Fruit fly (Drosophila melanogaster) whole organism, embryonic: ENCODE measurements around the gene CG7806.

Experiments
- B-H1 ChIP-seq: fragments of 200-800 bp; sonication (Bioruptor generic); IDR thresholded peaks from 3 replicates; pipeline ENCODE4 v1.3.6; 2022; ENCODE audit warnings: missing biosample characterization, missing genetic modification characterization
- B-H2 ChIP-seq: fragments of 200-800 bp; sonication (Bioruptor generic); optimal IDR thresholded peaks from 2 replicates; lab custom pipeline; 2018; ENCODE audit warnings: missing biosample characterization, mild to moderate bottlenecking, missing genetic modification characterization
- CG12942 ChIP-seq: fragments of 200-800 bp; sonication (Bioruptor generic); optimal IDR thresholded peaks from 3 replicates; lab custom pipeline; 2016; ENCODE audit warnings: missing biosample characterization, missing genetic modification characterization
- CG14014 ChIP-seq: fragments of 200-800 bp; sonication (Bioruptor generic); IDR thresholded peaks from 2 replicates; pipeline ENCODE4 v1.3.6; 2022; ENCODE audit warnings: missing biosample characterization, missing genetic modification characterization
- CG15269 ChIP-seq: fragments of 200-800 bp; sonication (Bioruptor generic); optimal IDR thresholded peaks from 2 replicates; lab custom pipeline; 2018; ENCODE audit warnings: missing biosample characterization, mild to moderate bottlenecking, missing genetic modification characterization, moderate library complexity
- CG2129 ChIP-seq: fragments of 200-800 bp; sonication (Bioruptor generic); IDR thresholded peaks from 2 replicates; pipeline ENCODE4 v1.3.6; 2022; ENCODE audit warnings: missing biosample characterization, missing genetic modification characterization; ENCODE audit not compliant: partially characterized antibody
- CG2875 ChIP-seq: fragments of 200-800 bp; sonication (Bioruptor generic); optimal IDR thresholded peaks from 2 replicates; lab custom pipeline; 2017; ENCODE audit warnings: missing biosample characterization, mild to moderate bottlenecking, missing genetic modification characterization, missing genetic modification reagents
- CG2889 ChIP-seq: fragments of 200-800 bp; sonication (Bioruptor generic); IDR thresholded peaks from 3 replicates; pipeline ENCODE4 v1.3.6; 2022; ENCODE audit warnings: missing biosample characterization, missing genetic modification characterization
- CG3163 ChIP-seq: fragments of 200-800 bp; sonication (Bioruptor generic); optimal IDR thresholded peaks from 3 replicates; lab custom pipeline; 2016; ENCODE audit warnings: missing biosample characterization, missing genetic modification characterization
- CG32772 ChIP-seq: fragments of 200-800 bp; sonication (Bioruptor generic); IDR thresholded peaks from 2 replicates; pipeline ENCODE4 v1.3.6; 2022; ENCODE audit warnings: missing biosample characterization, missing genetic modification characterization
- CG33213 ChIP-seq: fragments of 200-800 bp; sonication (Bioruptor generic); optimal IDR thresholded peaks from 3 replicates; lab custom pipeline; 2016; ENCODE audit warnings: missing biosample characterization, missing genetic modification characterization
- CG8924 ChIP-seq: fragments of 200-800 bp; optimal IDR thresholded peaks from 3 replicates; lab custom pipeline; 2019; ENCODE audit warnings: missing biosample characterization, mild to moderate bottlenecking, missing genetic modification characterization, moderate library complexity
- CG9609 ChIP-seq: fragments of 200-800 bp; sonication (Bioruptor generic); optimal IDR thresholded peaks from 3 replicates; lab custom pipeline; 2016; ENCODE audit warnings: missing biosample characterization, missing genetic modification characterization
- CG9876 ChIP-seq: fragments of 200-800 bp; sonication (Bioruptor generic); optimal IDR thresholded peaks from 2 replicates; lab custom pipeline; 2016; ENCODE audit warnings: missing biosample characterization, missing genetic modification characterization
- Dip3 ChIP-seq: fragments of 200-800 bp; sonication (Bioruptor generic); optimal IDR thresholded peaks from 3 replicates; lab custom pipeline; 2016; ENCODE audit warnings: missing biosample characterization, missing genetic modification characterization
- GATAe ChIP-seq: fragments of 200-800 bp; sonication (Bioruptor generic); conservative IDR thresholded peaks from 2 replicates; pipeline ENCODE4 v1.3.6; 2022; ENCODE audit warnings: missing biosample characterization, missing genetic modification characterization
- Gsc ChIP-seq: fragments of 200-800 bp; sonication (Bioruptor generic); IDR thresholded peaks from 2 replicates; pipeline ENCODE4 v1.3.6; 2022; ENCODE audit warnings: missing biosample characterization, missing genetic modification characterization
- H15 ChIP-seq: fragments of 200-800 bp; sonication (Bioruptor generic); IDR thresholded peaks from 3 replicates; pipeline ENCODE4 v1.3.6; 2022; ENCODE audit warnings: missing biosample characterization, missing genetic modification characterization
- Lim3 ChIP-seq: fragments of 200-800 bp; sonication (Bioruptor generic); IDR thresholded peaks from 2 replicates; pipeline ENCODE4 v1.3.6; 2022; ENCODE audit warnings: missing biosample characterization, missing genetic modification characterization
- MBD-R2 ChIP-seq: fragments of 200-800 bp; sonication (Bioruptor generic); IDR thresholded peaks from 2 replicates; pipeline ENCODE4 v1.3.6; 2022; ENCODE audit warnings: missing biosample characterization, missing genetic modification characterization
- MESR4 ChIP-seq: fragments of 200-800 bp; sonication (Bioruptor generic); optimal IDR thresholded peaks from 2 replicates; lab custom pipeline; 2018; ENCODE audit warnings: missing biosample characterization, mild to moderate bottlenecking, missing genetic modification characterization, moderate library complexity
- Max ChIP-seq: fragments of 200-800 bp; sonication (Bioruptor generic); optimal IDR thresholded peaks from 2 replicates; lab custom pipeline; 2016; ENCODE audit warnings: missing biosample characterization, mild to moderate bottlenecking, missing genetic modification characterization
- Pdp1 ChIP-seq, 2 experiments: fragments of 200-800 bp; sonication (Bioruptor generic); optimal IDR thresholded peaks; 3 replicates each; lab custom pipeline; 2016; ENCODE audit warnings: missing biosample characterization in 2 of 2, missing genetic modification characterization in 2 of 2, mild to moderate bottlenecking in 1 of 2, moderate library complexity in 1 of 2
- Rfx ChIP-seq: fragments of 200-800 bp; sonication (Bioruptor generic); IDR thresholded peaks from 2 replicates; pipeline ENCODE4 v1.3.6; 2022; ENCODE audit warnings: missing biosample characterization, missing genetic modification characterization
- caup ChIP-seq: fragments of 200-800 bp; sonication (Bioruptor generic); optimal IDR thresholded peaks from 3 replicates; lab custom pipeline; 2017; ENCODE audit warnings: missing biosample characterization, mild to moderate bottlenecking, missing genetic modification characterization, moderate library complexity; ENCODE audit not compliant: severe bottlenecking
- chif ChIP-seq, 2 experiments: fragments of 200-800 bp; sonication (Bioruptor generic); optimal IDR thresholded peaks; 3 replicates each; lab custom pipeline; 2016; ENCODE audit warnings: missing biosample characterization in 2 of 2, missing genetic modification characterization in 2 of 2
- corto ChIP-seq: fragments of 200-800 bp; sonication (Bioruptor generic); optimal IDR thresholded peaks from 2 replicates; lab custom pipeline; 2016; ENCODE audit warnings: missing biosample characterization, mild to moderate bottlenecking, missing genetic modification characterization, moderate library complexity
- crc ChIP-seq: fragments of 200-800 bp; sonication (Bioruptor generic); optimal IDR thresholded peaks from 2 replicates; lab custom pipeline; 2016; ENCODE audit warnings: missing biosample characterization, missing genetic modification characterization
- fd96Cb ChIP-seq: fragments of 200-800 bp; sonication (Bioruptor generic); optimal IDR thresholded peaks from 2 replicates; lab custom pipeline; 2018; ENCODE audit warnings: missing biosample characterization, mild to moderate bottlenecking, missing genetic modification characterization, moderate library complexity
- ftz-f1 ChIP-seq: fragments of 200-800 bp; sonication (Bioruptor generic); optimal IDR thresholded peaks from 2 replicates; lab custom pipeline; 2016; ENCODE audit warnings: missing biosample characterization, missing genetic modification characterization
- grn ChIP-seq: fragments of 200-800 bp; sonication (Bioruptor generic); optimal IDR thresholded peaks from 3 replicates; lab custom pipeline; 2017; ENCODE audit warnings: missing biosample characterization, missing genetic modification characterization
- ind ChIP-seq: fragments of 200-800 bp; sonication (Bioruptor generic); optimal IDR thresholded peaks from 3 replicates; lab custom pipeline; 2016; ENCODE audit warnings: missing biosample characterization, missing genetic modification characterization
- luna ChIP-seq: fragments of 200-800 bp; sonication (Bioruptor generic); optimal IDR thresholded peaks from 2 replicates; lab custom pipeline; 2016; ENCODE audit warnings: missing biosample characterization, missing genetic modification characterization
- nmo ChIP-seq: fragments of 200-800 bp; sonication (Bioruptor generic); optimal IDR thresholded peaks from 2 replicates; lab custom pipeline; 2018; ENCODE audit warnings: missing biosample characterization, mild to moderate bottlenecking, missing genetic modification characterization, moderate library complexity
- pan ChIP-seq, 4 experiments: fragments of >200 bp in 3 of 4; fragments of 200-800 bp in 1 of 4; sonication (Bioruptor generic) in 1 of 4; optimal IDR thresholded peaks in 3 of 4; IDR thresholded peaks in 1 of 4; 2 replicates each; pipeline versions ENCODE4 v1.3.6 to Lab custom; 2017 to 2022; ENCODE audit warnings: missing biosample characterization in 2 of 4, missing genetic modification characterization in 2 of 4, mixed read lengths in 1 of 4
- pita ChIP-seq: fragments of 200-800 bp; sonication (Bioruptor generic); optimal IDR thresholded peaks from 2 replicates; lab custom pipeline; 2017; ENCODE audit warnings: missing biosample characterization, mild to moderate bottlenecking, missing genetic modification characterization
- prd ChIP-seq, 3 experiments: fragments of >200 bp in 2 of 3; fragments of 200-800 bp in 1 of 3; sonication (Bioruptor generic) in 1 of 3; optimal IDR thresholded peaks in 2 of 3; IDR thresholded peaks in 1 of 3; 2 replicates in 2 of 3; 3 replicates in 1 of 3; pipeline versions ENCODE4 v1.3.6 to Lab custom; 2017 to 2022; ENCODE audit warnings: missing biosample characterization in 1 of 3, missing genetic modification characterization in 1 of 3
- psq ChIP-seq: fragments of 200-800 bp; sonication (Bioruptor generic); optimal IDR thresholded peaks from 2 replicates; lab custom pipeline; 2017; ENCODE audit warnings: missing biosample characterization, missing genetic modification characterization
- ranshi ChIP-seq: fragments of 200-800 bp; sonication (Bioruptor generic); IDR thresholded peaks from 2 replicates; pipeline ENCODE4 v1.3.6; 2022; ENCODE audit warnings: missing biosample characterization, missing genetic modification characterization
- sd ChIP-seq: fragments of 200-800 bp; sonication (Bioruptor generic); optimal IDR thresholded peaks from 3 replicates; lab custom pipeline; 2018; ENCODE audit warnings: missing biosample characterization, mild to moderate bottlenecking, missing genetic modification characterization, moderate library complexity
- sim ChIP-seq: fragments of 200-800 bp; sonication (Bioruptor generic); IDR thresholded peaks from 2 replicates; pipeline ENCODE4 v1.3.6; 2022; ENCODE audit warnings: missing biosample characterization, missing genetic modification characterization
- sug ChIP-seq: fragments of 200-800 bp; optimal IDR thresholded peaks from 2 replicates; lab custom pipeline; 2019; ENCODE audit warnings: missing biosample characterization, mild to moderate bottlenecking, missing genetic modification characterization, moderate library complexity
- ttk ChIP-seq: fragments of 200-800 bp; sonication (Bioruptor generic); IDR thresholded peaks from 2 replicates; pipeline ENCODE4 v2.1.2; 2022; ENCODE audit warnings: missing biosample characterization, missing genetic modification characterization
- twi ChIP-seq: fragments of 200-800 bp; optimal IDR thresholded peaks from 2 replicates; lab custom pipeline; 2019; ENCODE audit warnings: missing biosample characterization, mild to moderate bottlenecking, missing genetic modification characterization, moderate library complexity
- unpg ChIP-seq: fragments of 200-800 bp; sonication (Bioruptor generic); optimal IDR thresholded peaks from 3 replicates; lab custom pipeline; 2018; ENCODE audit warnings: missing biosample characterization, mild to moderate bottlenecking, missing genetic modification characterization, moderate library complexity
- vnd ChIP-seq: fragments of 200-800 bp; sonication (Bioruptor generic); IDR thresholded peaks from 3 replicates; pipeline ENCODE4 v1.3.6; 2022; ENCODE audit warnings: missing biosample characterization, missing genetic modification characterization; ENCODE audit not compliant: partially characterized antibody
- wdn ChIP-seq: fragments of 200-800 bp; sonication (Bioruptor generic); IDR thresholded peaks from 2 replicates; pipeline ENCODE4 v1.3.6; 2022; ENCODE audit warnings: missing biosample characterization, missing genetic modification characterization
- wor ChIP-seq: fragments of 200-800 bp; sonication (Bioruptor generic); IDR thresholded peaks from 2 replicates; pipeline ENCODE4 v1.3.6; 2022; ENCODE audit warnings: missing biosample characterization, missing genetic modification characterization

The CG7806 gene

dm6 chr2L:8365701-8366643 lies 54.8 kb downstream of the CG7806 start, which contains the start of gene Pp2A-29B (continued):
- TF ChIP-seq Max (peak; percentile 23), sug (tag; lab: Kevin White, UChicago) (peak; percentile 59), Pdp1 (GFP tag; optimal IDR thresholded peaks at IDR 0.05; lab: Kevin White, UChicago) (peak in 1 of 2 experiments; percentile 74), CG2875 (no peak), CG32772 (no peak), CG9876 (GFP tag; lab: Kevin White, UChicago) (no peak), corto (no peak), ind (GFP tag; lab: Kevin White, UChicago) (no peak), vnd (GFP tag; lab: Robert Waterston, UW) (peak; percentile 100), CG2889 (GFP tag; lab: Robert Waterston, UW) (no peak), ranshi (GFP tag; lab: Robert Waterston, UW) (no peak), CG9609 (no peak), Dip3 (GFP tag; lab: Kevin White, UChicago) (peak; percentile 19), H15 (no peak), Lim3 (GFP tag; lab: Robert Waterston, UW) (no peak), ftz-f1 (no peak), CG12942 (GFP tag; lab: Kevin White, UChicago) (no peak), Rfx (GFP tag; lab: Robert Waterston, UW) (0 out of 2 replicates have a peak, but pooled peaks have one; percentile 11), B-H2 (GFP tag; lab: Kevin White, UChicago) (peak; percentile 57), wor (GFP tag; lab: Robert Waterston, UW) (no peak), MESR4 (GFP tag; lab: Kevin White, UChicago) (peak; percentile 87), sim (GFP tag; lab: Robert Waterston, UW) (no peak), CG3163 (GFP tag; lab: Kevin White, UChicago) (no peak), luna (GFP tag; lab: Kevin White, UChicago) (no peak), GATAe (GFP tag; lab: Robert Waterston, UW) (no peak), pita (GFP tag; lab: Kevin White, UChicago) (no peak), caup (GFP tag; lab: Kevin White, UChicago) (no peak), ttk (GFP tag; lab: Robert Waterston, UW) (no peak), prd (optimal IDR thresholded peaks at IDR 0.05; lab: Kevin White, UChicago) (no peak), prd (GFP tag; IDR thresholded peaks at IDR 0.05; lab: Robert Waterston, UW) (peak; percentile 24; the same call in 1 of the 3 replicates), twi (tag; lab: Kevin White, UChicago) (peak; percentile 25), CG33213 (GFP tag; lab: Kevin White, UChicago) (no peak), CG14014 (GFP tag; lab: Robert Waterston, UW) (no peak), chif (GFP tag; optimal IDR thresholded peaks at IDR 0.05; lab: Kevin White, UChicago) (no peak), grn (no peak), fd96Cb (no peak), CG2129 (GFP tag; lab: Robert Waterston, UW) (peak; percentile 99), CG15269 (peak; percentile 9), crc (GFP tag; lab: Kevin White, UChicago) (no peak), Gsc (no peak), unpg (GFP tag; lab: Kevin White, UChicago) (no peak), CG8924 (peak; percentile 42), nmo (GFP tag; lab: Kevin White, UChicago) (peak; percentile 78), pan (optimal IDR thresholded peaks at IDR 0.05; lab: Kevin White, UChicago) (no peak), pan (GFP tag; optimal IDR thresholded peaks at IDR 0.05 in 1 of 2, IDR thresholded peaks at IDR 0.05 in 1 of 2) (no peak), sd (tag; lab: Kevin White, UChicago) (peak; percentile 92), MBD-R2 (GFP tag; lab: Robert Waterston, UW) (0 out of 2 replicates have a peak, but pooled peaks have one; percentile 7), wdn (GFP tag; lab: Robert Waterston, UW) (no peak), B-H1 (GFP tag; lab: Robert Waterston, UW) (no peak), psq (GFP tag; lab: Kevin White, UChicago) (no peak)
